Worm (Caenorhabditis elegans) whole organism, L3 larva: ENCODE results near the gene T04F3.1.

Source experiments
- R02D3.7 ChIP-seq: fragments of 150-350 bp; optimal IDR thresholded peaks from 2 replicates; lab custom pipeline; 2014; ENCODE audit warnings: missing biosample characterization, missing genetic modification characterization
- ZK546.5 ChIP-seq: sonication (generic microtip); optimal IDR thresholded peaks from 2 replicates; lab custom pipeline; 2017; ENCODE audit warnings: missing biosample characterization, missing genetic modification characterization
- aly-2 ChIP-seq: fragments of 150-350 bp; optimal IDR thresholded peaks from 2 replicates; lab custom pipeline; 2014; ENCODE audit warnings: missing biosample characterization, missing genetic modification characterization
- ama-1 ChIP-seq: fragments of 150-350 bp; optimal IDR thresholded peaks from 2 replicates; lab custom pipeline; 2018
- egl-27 ChIP-seq: sonication (generic microtip); optimal IDR thresholded peaks from 4 replicates; lab custom pipeline; 2017; ENCODE audit warnings: missing biosample characterization, missing genetic modification reagents, missing genetic modification characterization
- egl-5 ChIP-seq: fragments of 150-350 bp; optimal IDR thresholded peaks from 2 replicates; lab custom pipeline; 2017; ENCODE audit warnings: missing biosample characterization, missing genetic modification reagents, missing genetic modification characterization, inconsistent platforms
- elt-2 ChIP-seq: sonication (generic microtip); optimal IDR thresholded peaks from 2 replicates; lab custom pipeline; 2016; ENCODE audit warnings: missing genetic modification reagents, mild to moderate bottlenecking, missing genetic modification characterization, missing compliant biosample characterization
- elt-3 ChIP-seq, 3 experiments: fragments of 150-350 bp in 1 of 3; sonication (generic microtip) in 2 of 3; optimal IDR thresholded peaks; 2 replicates in 2 of 3; 4 replicates in 1 of 3; lab custom pipeline; 2014 to 2017; ENCODE audit warnings: missing biosample characterization in 3 of 3, missing genetic modification characterization in 3 of 3
- eor-1 ChIP-seq, 2 experiments: fragments of 150-350 bp; optimal IDR thresholded peaks; 2 replicates each; lab custom pipeline; 2014 to 2018; ENCODE audit warnings: missing biosample characterization in 2 of 2, missing genetic modification characterization in 2 of 2
- fkh-10 ChIP-seq: sonication (generic microtip); optimal IDR thresholded peaks from 2 replicates; lab custom pipeline; 2017; ENCODE audit warnings: missing biosample characterization, missing genetic modification reagents, missing genetic modification characterization
- lin-15B ChIP-seq: fragments of 150-350 bp; optimal IDR thresholded peaks from 2 replicates; lab custom pipeline; 2014; ENCODE audit warnings: missing biosample characterization, missing genetic modification characterization
- lin-39 ChIP-seq: fragments of 150-350 bp; optimal IDR thresholded peaks from 2 replicates; lab custom pipeline; 2018; ENCODE audit warnings: missing biosample characterization, missing genetic modification reagents, missing genetic modification characterization
- lsy-12 ChIP-seq: sonication (generic microtip); optimal IDR thresholded peaks from 2 replicates; lab custom pipeline; 2016; ENCODE audit warnings: mild to moderate bottlenecking, missing genetic modification characterization, missing compliant biosample characterization
- mdl-1 ChIP-seq: fragments of 150-350 bp; optimal IDR thresholded peaks from 2 replicates; lab custom pipeline; 2014; ENCODE audit warnings: missing biosample characterization, missing genetic modification characterization
- mml-1 ChIP-seq: fragments of 150-350 bp; sonication (generic microtip); optimal IDR thresholded peaks from 3 replicates; lab custom pipeline; 2014; ENCODE audit warnings: missing biosample characterization, missing genetic modification characterization
- nfya-1 ChIP-seq: sonication (generic microtip); optimal IDR thresholded peaks from 2 replicates; lab custom pipeline; 2017; ENCODE audit warnings: missing genetic modification characterization, mild to moderate bottlenecking, missing compliant biosample characterization, antibody characterized with exemption, moderate library complexity; ENCODE audit not compliant: insufficient read depth
- nhr-12 ChIP-seq: fragments of 150-350 bp; optimal IDR thresholded peaks from 2 replicates; lab custom pipeline; 2014; ENCODE audit warnings: missing biosample characterization, missing genetic modification characterization
- nhr-23 ChIP-seq: fragments of 150-350 bp; optimal IDR thresholded peaks from 2 replicates; lab custom pipeline; 2014; ENCODE audit warnings: missing biosample characterization, missing genetic modification reagents, missing genetic modification characterization
- nhr-25 ChIP-seq: sonication (generic microtip); optimal IDR thresholded peaks from 2 replicates; lab custom pipeline; 2017; ENCODE audit warnings: missing biosample characterization, missing genetic modification characterization
- nhr-43 ChIP-seq: sonication (generic microtip); optimal IDR thresholded peaks from 2 replicates; lab custom pipeline; 2016; ENCODE audit warnings: mild to moderate bottlenecking, missing genetic modification characterization, missing compliant biosample characterization; ENCODE audit not compliant: poor library complexity, severe bottlenecking
- nhr-77 ChIP-seq: fragments of 150-350 bp; optimal IDR thresholded peaks from 2 replicates; lab custom pipeline; 2014; ENCODE audit warnings: missing biosample characterization, missing genetic modification characterization
- pha-4 ChIP-seq: fragments of 150-350 bp; optimal IDR thresholded peaks from 2 replicates; lab custom pipeline; 2014; ENCODE audit warnings: missing biosample characterization, missing genetic modification reagents, missing genetic modification characterization
- pqm-1 ChIP-seq: fragments of 150-350 bp; optimal IDR thresholded peaks from 2 replicates; lab custom pipeline; 2017; ENCODE audit warnings: missing biosample characterization, missing genetic modification characterization, inconsistent platforms
- sea-2 ChIP-seq: fragments of 150-350 bp; sonication (generic microtip); optimal IDR thresholded peaks from 4 replicates; lab custom pipeline; 2014; ENCODE audit warnings: missing biosample characterization, missing genetic modification reagents, missing genetic modification characterization
- skn-1 ChIP-seq: fragments of 150-350 bp; optimal IDR thresholded peaks from 2 replicates; lab custom pipeline; 2014; ENCODE audit warnings: missing biosample characterization, missing genetic modification characterization
- snpc-4 ChIP-seq: fragments of 150-350 bp; optimal IDR thresholded peaks from 2 replicates; lab custom pipeline; 2014; ENCODE audit warnings: missing biosample characterization, missing genetic modification characterization
- tbx-2 ChIP-seq: sonication (generic microtip); optimal IDR thresholded peaks from 2 replicates; lab custom pipeline; 2016; ENCODE audit warnings: mild to moderate bottlenecking, missing genetic modification characterization, missing compliant biosample characterization
- unc-39 ChIP-seq: sonication (generic microtip); optimal IDR thresholded peaks from 4 replicates; lab custom pipeline; 2017; ENCODE audit warnings: missing biosample characterization, missing genetic modification characterization
- zag-1 ChIP-seq: fragments of 150-350 bp; optimal IDR thresholded peaks from 2 replicates; lab custom pipeline; 2014; ENCODE audit warnings: missing biosample characterization, missing genetic modification characterization
- ztf-11 ChIP-seq: fragments of 150-350 bp; optimal IDR thresholded peaks from 2 replicates; lab custom pipeline; 2014; ENCODE audit warnings: missing biosample characterization, missing genetic modification characterization
- ztf-4 ChIP-seq: fragments of 150-350 bp; optimal IDR thresholded peaks from 2 replicates; lab custom pipeline; 2014; ENCODE audit warnings: missing biosample characterization, missing genetic modification characterization

T04F3.1 gene

ce11 chrV:11739820-11740219 is at the start of gene T04F3.1:
T04F3.1 (plus strand) TSS chrV:11740065.
- TF ChIP-seq elt-3 (tag; optimal IDR thresholded peaks at IDR 0.05; lab: Kevin White, UChicago) (peak in 2 of 3 experiments; percentile 15 to 84), zag-1 (tag; lab: Kevin White, UChicago) (no peak), mml-1 (tag; lab: Kevin White, UChicago) (no peak), egl-5 (no peak), fkh-10 (GFP tag; lab: Kevin White, UChicago) (no peak), nhr-25 (peak; percentile 33), nhr-43 (tag; lab: Kevin White, UChicago) (peak; percentile 56), eor-1 (tag; optimal IDR thresholded peaks at IDR 0.05; lab: Kevin White, UChicago) (no peak), nhr-77 (tag; lab: Kevin White, UChicago) (no peak), skn-1 (tag; lab: Kevin White, UChicago) (no peak), nhr-23 (peak; percentile 27)

- TF ChIP-seq elt-2 (tag; lab: Kevin White, UChicago), result peak; percentile 69
- peak; percentile 52 for TF ChIP-seq pqm-1 (tag; lab: Kevin White, UChicago)
- TF ChIP-seq pha-4 (tag; lab: Kevin White, UChicago), result no peak
These were observed 48.3 kb upstream of the T04F3.1 start, which contains the start of gene W05E10.1 for ce11 chrV:11691553-11691952. W05E10.1 (minus strand) TSS chrV:11691691.

- TF ChIP-seq lin-39 (tag; lab: Kevin White, UChicago), result no peak
- no peak for TF ChIP-seq ZK546.5 (tag; lab: Kevin White, UChicago)
- TF ChIP-seq lin-15B, result no peak
- no peak for TF ChIP-seq egl-5
- no peak for TF ChIP-seq ztf-11 (tag; lab: Kevin White, UChicago)
- no peak for TF ChIP-seq lsy-12 (tag; lab: Kevin White, UChicago)
- TF ChIP-seq nhr-23, result no peak
- TF ChIP-seq mdl-1 (tag; lab: Kevin White, UChicago), result no peak
- TF ChIP-seq snpc-4 (tag; lab: Kevin White, UChicago), result no peak
- TF ChIP-seq skn-1 (tag; lab: Kevin White, UChicago), result no peak
- no peak for TF ChIP-seq ama-1 (lab: Kevin White, UChicago)
- TF ChIP-seq nhr-12 (tag; lab: Kevin White, UChicago), result no peak
- TF ChIP-seq nhr-43 (tag; lab: Kevin White, UChicago), result no peak
- TF ChIP-seq unc-39 (tag; lab: Kevin White, UChicago), result no peak
- TF ChIP-seq zag-1 (tag; lab: Kevin White, UChicago), result no peak
- TF ChIP-seq egl-27 (tag; lab: Kevin White, UChicago), result no peak
- TF ChIP-seq aly-2 (tag; lab: Kevin White, UChicago), result no peak
- no peak for TF ChIP-seq nfya-1 (tag; lab: Kevin White, UChicago)
- TF ChIP-seq sea-2 (GFP tag; lab: Kevin White, UChicago), result no peak
These were observed 44.3 kb upstream of the T04F3.1 start, which contains the start of gene W05E10.5 for ce11 chrV:11695597-11695996. W05E10.5 (minus strand) TSS chrV:11695697.

ce11 chrV:11697482-11697881 is 42.4 kb upstream of the T04F3.1 start:
- TF ChIP-seq fkh-10 (GFP tag; lab: Kevin White, UChicago) (peak; percentile 84), ztf-4 (tag; lab: Kevin White, UChicago) (no peak)

ce11 chrV:11704658-11705057 is 35.2 kb upstream of the T04F3.1 start:
- TF ChIP-seq R02D3.7 (tag; lab: Kevin White, UChicago) (no peak), fkh-10 (GFP tag; lab: Kevin White, UChicago) (peak; percentile 86), mml-1 (tag; lab: Kevin White, UChicago) (no peak), egl-5 (no peak), tbx-2 (tag; lab: Kevin White, UChicago) (no peak)

ce11 chrV:11705399-11705798 is 34.5 kb upstream of the T04F3.1 start, which contains the start of gene ceh-32:
ceh-32 (minus strand) TSS chrV:11705400.
- peak; percentile 81 for TF ChIP-seq nfya-1 (tag; lab: Kevin White, UChicago)
- TF ChIP-seq egl-27 (tag; lab: Kevin White, UChicago), result no peak
- TF ChIP-seq, all 47 proteins: peak for 1
